Worm (Caenorhabditis elegans): ENCODE data around the gene Y105C5B.11.

DNA sequence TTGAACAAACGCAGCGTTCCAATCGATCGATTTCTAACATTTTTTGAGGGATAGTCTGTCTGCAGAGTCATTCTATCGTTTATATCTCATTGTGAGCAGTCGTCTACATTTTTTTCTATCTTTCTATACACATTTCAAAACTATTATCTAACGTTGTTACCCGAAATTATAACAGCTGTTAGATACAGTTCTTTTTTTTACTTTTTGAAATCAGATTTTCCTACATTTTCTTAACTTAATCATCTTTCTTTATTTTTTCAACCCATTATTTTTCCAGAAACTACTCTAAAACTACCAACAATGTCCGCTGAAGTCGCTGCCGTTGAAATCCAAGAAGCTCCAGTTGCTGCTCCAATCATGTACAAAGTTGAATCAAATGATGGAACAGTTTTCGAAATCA is 5.2 kb upstream of the Y105C5B.11 start, which contains the start of gene skr-10:
- TF ChIP-seq elt-3 (tag; optimal IDR thresholded peaks at IDR 0.05) (no peak), nhr-237 (tag; optimal IDR thresholded peaks at IDR 0.05) (no peak), nhr-76 (tag; optimal IDR thresholded peaks at IDR 0.05) (no peak)

All from whole organism, mixed stage, embryonic.